Worm (Caenorhabditis elegans) whole organism, dauer: ENCODE results near the gene ugt-24.
"Not testable (repeated sequence)": the region's sequence is repeated elsewhere in the genome, so short reads cannot be mapped to it uniquely, and the experiment has no call there.

Experiments used
- unc-62 ChIP-seq: sonication (generic microtip); optimal IDR thresholded peaks from 2 replicates; lab custom pipeline; 2017; ENCODE audit warnings: missing biosample characterization, missing genetic modification reagents, missing genetic modification characterization

The ugt-24 gene

DNA sequence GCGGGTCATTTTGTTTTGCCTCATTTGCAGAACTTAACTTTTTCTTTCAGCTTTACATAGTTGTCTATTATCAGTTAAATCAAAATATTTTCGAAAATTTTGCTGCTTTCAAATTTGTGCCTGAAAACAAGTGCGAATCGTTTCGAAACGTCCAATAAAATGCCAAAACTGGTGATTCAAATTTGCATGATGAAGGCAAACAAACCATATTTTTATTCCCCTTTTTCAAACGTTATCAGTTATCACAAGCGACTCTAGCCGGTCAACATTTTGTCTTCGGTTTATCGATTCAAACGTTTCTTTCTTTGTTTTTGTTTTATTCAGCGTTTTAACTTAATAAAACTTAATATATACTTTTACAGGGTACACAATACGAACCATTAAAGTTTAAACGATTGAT lies at the start of gene ugt-24, which contains the start of gene C49A9.6:
ugt-24 (minus strand) TSS at position 147 of the 400 bp plus-strand sequence.
C49A9.6 (plus strand) TSS at position 363 of the 400 bp plus-strand sequence.
- TF ChIP-seq unc-62 = no peak

DNA sequence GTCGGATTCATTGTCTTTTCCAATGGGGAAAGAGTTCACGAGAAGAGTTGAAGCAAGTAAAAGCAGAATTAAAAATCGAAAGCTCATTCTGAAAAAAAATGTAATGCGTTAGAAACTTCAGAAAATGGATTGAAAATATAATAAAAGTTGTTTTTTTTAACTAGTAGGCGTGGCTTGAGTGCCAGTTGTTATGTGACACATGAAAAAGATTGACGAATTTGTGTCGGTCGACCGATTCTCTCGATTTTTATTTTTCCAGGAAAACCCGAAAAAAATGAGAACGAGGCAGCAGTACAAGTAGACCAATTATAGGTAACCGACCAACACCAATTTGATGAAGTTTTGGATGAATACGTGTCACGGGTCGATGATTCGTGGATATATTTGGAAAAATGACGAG lies 49.2 kb upstream of the ugt-24 start, which contains the start of gene nlp-16:
nlp-16 (minus strand) TSS at position 101 of the 400 bp plus-strand sequence.
- no peak for TF ChIP-seq unc-62

DNA sequence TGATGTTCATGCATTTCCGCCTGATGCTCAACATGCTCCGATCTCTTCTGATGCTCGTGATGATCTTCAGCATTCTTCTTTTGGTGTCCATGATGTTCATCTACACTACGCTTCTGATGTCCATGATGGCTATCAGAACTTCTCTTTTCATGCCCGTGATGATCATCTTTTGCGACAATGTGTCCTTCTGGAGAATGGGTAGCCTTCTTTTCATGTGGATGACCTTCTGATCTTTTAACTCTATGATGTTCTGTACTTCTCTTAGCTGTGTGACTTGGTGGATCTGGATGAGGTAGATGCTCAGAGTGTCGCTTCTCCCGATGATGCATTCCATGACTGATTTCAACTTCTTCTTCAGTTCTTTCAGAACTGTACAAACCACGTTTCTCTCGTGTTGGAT lies 48.4 kb upstream of the ugt-24 start:
- TF ChIP-seq unc-62 = no peak

DNA sequence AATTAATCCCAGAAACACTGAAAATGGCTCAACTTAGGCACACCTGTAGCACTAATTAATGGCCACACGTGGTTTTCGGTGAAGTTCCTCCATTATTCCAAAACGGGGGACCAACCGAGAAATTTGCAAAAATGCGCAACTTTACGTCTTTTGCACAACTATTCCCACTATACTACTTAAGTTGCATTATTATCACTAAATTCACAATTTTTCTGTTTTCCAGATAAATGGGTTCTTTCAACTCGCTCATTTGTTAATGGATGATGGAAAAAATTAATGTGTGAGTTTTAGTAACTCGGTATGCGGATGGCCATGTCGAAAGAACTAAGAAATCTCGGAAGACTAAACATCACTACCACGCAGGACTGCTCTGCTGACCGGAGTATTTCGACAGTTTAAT lies 44.1 kb upstream of the ugt-24 start, which contains the start of gene T13A10.64:
T13A10.64 (plus strand) TSS at position 301 of the 400 bp plus-strand sequence.
- TF ChIP-seq unc-62 = no peak

DNA sequence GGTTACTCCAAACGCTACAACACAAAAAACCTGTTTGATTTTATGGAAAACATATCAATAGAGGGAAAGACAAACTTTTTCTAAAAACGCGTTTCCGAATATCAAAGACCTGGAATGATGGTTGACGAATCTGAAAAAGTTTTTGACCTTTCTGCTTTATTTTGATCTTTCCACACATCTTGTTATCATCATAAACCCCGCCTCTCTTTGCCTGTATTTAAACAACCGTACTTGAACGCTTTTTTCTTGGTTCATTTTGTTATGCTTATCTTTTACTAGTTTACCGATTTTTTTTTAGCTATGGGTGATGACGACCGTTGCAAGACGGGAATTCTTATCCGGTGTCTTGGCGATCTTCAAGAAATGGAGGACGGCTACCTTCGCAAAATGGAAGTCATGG lies 42.5 kb upstream of the ugt-24 start, which contains the start of gene T13A10.2:
T13A10.2 (plus strand) TSS at position 301 of the 400 bp plus-strand sequence.
- TF ChIP-seq unc-62 = not testable (repeated sequence)

DNA sequence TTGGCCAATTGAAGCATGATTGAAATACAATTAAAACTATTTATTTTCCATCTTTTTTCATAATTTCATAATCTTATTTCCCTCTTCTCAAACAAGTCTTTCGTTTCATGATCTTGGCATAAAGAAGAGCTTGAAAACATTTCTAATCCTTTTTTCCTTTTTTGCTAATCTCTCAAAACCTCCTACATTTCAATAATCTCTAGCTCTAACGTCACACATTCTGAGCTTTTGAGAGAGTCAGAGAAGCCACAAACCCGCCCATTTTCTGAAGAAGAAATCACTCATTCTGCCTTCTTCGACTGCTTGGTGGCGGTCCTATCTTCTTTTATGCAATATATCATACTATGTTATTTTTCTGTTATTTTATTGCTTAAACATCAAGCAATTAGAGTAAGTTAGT lies 39.1 kb upstream of the ugt-24 start, which contains the start of gene F58F9.1:
F58F9.1 (plus strand) TSS at position 251 of the 400 bp plus-strand sequence.
- no peak for TF ChIP-seq unc-62

DNA sequence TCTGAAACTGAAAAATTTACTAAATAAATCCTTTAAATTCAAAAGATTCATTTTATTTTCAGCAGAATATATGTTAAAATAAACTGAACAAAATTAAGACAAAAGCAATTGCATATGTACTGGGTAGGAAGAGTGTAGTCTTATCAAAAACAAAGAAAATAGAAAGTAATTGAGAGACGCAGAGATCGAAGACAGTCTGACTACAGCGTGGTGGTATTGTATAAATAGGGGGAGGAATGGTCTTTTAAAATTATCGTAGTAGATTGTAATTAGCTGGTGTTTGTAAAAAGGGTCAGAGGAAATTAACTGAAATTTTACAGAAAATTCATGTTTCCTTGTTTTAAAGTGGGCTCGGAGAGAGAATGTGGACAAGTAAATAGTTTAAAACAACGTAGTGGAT lies 38.0 kb upstream of the ugt-24 start, which contains the start of gene acox-3:
acox-3 (minus strand) TSS at position 7 of the 400 bp plus-strand sequence.
- no peak for TF ChIP-seq unc-62

DNA sequence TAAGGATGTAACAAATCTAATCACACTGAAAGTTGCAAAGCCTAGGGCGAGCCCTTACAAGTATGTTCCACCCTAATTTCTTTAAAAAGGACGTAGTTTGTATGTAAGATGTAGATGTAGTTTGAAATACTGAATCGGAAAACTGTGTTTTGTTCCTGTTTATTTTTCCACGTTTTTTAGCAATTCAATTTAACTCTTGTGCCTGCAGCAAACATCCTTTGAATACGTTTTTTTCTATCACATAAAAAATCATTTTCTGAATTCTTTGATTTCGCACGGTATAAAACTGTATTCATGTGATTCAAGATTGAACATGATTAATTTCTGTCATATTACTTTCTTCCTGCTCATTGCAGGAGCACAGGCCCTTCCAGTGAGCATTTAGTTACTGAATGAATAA lies 29.5 kb upstream of the ugt-24 start, which contains the start of gene F58F9.9:
F58F9.9 (plus strand) TSS at position 301 of the 400 bp plus-strand sequence.
- TF ChIP-seq unc-62 = no peak

DNA sequence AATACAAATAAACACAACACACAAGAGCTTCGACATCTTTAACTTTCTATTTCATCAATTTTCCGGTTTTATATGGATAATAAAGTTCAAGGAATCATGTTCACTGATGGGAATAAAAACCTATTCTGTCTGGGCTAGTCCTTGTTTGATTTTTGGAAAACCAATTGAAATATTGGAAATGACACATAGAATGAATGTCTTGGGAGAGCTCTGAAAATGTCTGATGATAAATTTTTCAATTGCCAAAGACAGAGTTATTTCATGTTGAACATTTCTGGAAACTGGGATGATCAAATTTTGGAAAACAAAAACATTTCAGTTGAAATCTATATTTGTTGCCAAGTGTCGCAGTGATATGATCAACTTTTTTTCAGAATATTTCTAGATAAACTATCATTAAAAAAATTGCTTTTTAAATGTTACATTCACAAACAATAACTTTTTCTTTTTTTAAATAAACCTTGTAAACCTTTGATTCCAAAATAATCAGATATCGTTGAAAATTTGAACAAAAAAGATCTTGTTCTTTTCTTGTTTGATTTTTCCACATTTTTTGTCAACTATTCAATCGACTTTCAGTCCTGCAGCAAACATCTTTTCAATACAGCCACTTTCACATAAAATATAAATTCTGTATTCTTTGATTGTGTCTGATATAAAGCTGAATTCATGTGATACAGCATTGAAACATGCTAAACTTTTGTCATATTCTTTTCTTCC lies 27.1 kb upstream of the ugt-24 start, which contains the start of the genes F58F9.6 and F58F9.8:
F58F9.6 (minus strand) TSS at position 101 of the 720 bp plus-strand sequence.
F58F9.8 (plus strand) TSS at position 670 of the 720 bp plus-strand sequence.
- TF ChIP-seq unc-62 = no peak

DNA sequence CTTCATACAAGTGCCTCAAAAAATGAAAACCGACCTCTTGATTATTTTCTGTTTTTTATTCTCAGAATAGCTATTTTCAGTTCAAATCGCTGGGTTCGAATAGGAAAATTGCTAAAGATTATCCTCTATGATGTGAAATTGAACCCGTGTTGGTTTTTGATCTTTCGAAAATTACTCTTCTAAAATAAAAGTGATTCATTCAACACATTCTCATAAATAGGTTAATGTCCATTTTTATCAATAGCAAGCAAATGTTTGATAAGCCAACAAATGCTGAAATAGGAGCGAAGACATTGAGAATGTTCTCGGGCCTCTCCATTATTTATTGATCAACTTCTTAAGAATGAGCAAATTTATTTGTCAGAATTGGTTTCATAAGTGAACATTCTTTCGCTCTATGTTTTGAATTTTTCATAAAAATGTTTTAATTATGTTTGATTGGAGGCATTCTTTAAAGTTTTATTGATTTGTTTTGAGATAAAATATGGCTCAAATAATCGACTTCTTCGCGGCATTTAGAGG lies 22.3 kb upstream of the ugt-24 start, which contains the start of gene F58F9.3:
F58F9.3 (plus strand) TSS at position 472 of the 522 bp plus-strand sequence.
- TF ChIP-seq unc-62 = no peak

DNA sequence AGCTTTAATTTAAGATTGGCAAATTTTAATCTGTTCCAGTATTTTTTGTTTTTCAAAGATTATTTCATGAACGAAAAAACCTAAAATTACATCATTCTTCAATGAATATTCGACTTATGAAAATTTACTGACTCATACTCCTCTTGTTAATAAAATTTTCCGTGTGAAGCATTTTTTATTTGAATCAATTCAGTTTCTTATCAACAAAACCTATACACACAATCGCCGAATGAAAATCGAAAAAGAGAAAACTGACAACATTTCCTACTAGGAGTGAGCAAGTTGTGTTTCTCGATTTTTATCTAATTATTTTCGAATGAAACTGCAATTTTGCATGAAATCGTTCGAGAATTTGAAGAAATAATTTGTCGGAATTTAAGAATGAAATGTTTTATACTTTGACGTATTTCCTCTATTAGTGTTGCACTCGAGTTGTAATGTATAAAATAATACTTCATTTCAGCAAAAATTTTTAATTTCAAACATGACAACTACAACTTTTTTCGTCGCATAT lies 20.1 kb upstream of the ugt-24 start, which contains the start of gene F58F9.4:
F58F9.4 (plus strand) TSS at position 464 of the 514 bp plus-strand sequence.
- no peak for TF ChIP-seq unc-62

DNA sequence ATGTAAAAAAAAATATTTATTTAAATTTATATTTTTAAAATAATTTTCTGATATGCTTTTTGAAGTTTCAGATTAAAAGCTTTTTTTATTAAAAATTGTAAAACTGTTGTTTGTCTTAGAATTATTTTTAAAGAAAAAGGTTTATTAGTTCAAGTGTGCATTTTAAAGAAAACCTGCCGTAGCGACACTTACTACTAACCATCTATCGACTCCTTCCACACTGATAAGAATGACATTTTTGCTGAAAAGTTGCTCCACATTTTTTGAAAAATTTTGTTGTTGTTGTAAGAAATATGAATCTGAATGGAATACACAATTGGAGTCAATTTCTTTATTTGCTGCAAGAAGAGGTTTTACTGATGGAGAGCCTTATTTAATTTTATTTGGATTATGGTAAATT lies 17.5 kb upstream of the ugt-24 start, which contains the start of gene C49A9.1:
C49A9.1 (plus strand) TSS at position 217 of the 400 bp plus-strand sequence.
- no peak for TF ChIP-seq unc-62

DNA sequence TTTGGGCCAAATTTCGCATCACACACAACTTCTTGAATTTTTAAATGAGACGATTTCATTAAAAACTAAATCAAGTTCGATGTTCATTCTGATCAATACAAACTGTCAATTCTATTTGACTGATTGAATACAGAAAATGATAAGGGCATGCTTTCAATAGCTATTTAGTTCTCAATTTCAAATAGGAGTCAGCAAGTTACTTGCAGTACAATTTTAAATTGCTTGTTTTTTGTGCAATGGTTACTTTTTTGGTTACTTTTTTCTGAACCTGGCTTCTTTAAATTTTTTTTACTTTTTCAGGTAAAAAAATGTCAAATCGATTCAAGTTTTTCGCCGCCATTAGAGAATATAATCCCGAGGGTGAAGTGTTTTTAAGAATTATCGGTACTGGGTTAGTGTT lies 14.6 kb upstream of the ugt-24 start, which contains the start of gene C49A9.2:
C49A9.2 (plus strand) TSS at position 301 of the 400 bp plus-strand sequence.
- no peak for TF ChIP-seq unc-62

DNA sequence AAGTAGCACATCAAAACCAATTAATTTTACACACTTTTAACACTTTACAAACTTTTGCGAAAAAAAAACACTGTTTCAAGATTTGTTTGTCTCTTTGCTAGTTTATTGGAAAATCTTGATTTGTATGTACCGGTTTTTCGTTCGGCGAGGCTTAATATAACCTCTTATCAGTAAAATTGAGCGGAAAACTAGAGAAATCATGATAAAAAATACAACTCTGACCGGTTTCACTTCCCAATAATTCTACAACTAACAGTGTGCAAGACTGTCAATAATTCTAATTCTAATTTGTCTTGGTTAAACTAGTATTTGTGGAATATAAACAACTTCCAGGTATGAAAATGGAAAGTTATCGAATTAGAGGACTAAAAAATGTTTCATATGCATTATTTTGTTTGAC lies 11.4 kb upstream of the ugt-24 start, which contains the start of gene C49A9.3:
C49A9.3 (plus strand) TSS at position 212 of the 400 bp plus-strand sequence.
- no peak for TF ChIP-seq unc-62

DNA sequence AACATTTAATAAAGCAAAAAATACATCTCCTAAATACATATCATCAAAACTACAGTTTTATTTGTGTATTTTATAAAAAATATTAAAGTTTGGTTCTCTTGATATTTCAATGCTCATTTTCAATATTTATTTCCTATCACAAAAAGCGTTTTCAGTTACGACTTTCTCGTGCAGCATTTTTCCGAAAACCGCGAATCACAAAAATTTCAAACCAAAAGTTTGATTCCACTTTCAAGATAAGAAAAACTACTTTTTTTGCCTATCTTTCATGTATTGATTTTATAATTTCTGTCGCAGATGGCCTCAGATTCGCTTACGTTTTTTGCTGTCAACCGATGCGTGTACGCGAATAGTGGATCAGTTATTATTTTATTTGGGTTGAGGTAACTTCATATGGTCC lies 8.9 kb upstream of the ugt-24 start, which contains the start of gene C49A9.4:
C49A9.4 (plus strand) TSS at position 265 of the 400 bp plus-strand sequence.
- TF ChIP-seq unc-62 = no peak

DNA sequence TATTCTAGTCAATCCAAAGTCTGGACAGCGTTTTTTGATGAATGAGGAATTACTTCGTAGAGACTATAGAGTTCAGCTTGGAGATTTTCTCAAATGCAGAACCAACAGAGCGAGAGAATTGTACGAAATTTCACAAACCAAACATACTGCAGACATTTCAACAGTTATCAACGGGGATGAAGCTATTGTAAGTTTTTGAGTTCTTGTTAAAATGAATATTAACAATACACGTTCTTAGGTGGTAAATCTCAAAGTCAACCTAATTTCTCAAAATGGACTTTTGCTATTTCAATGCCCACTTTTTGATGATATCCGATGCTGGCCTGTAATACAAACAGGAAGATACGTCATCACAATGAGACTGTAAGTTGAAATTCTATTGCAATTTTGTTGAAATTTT lies 7.0 kb upstream of the ugt-24 start:
- TF ChIP-seq unc-62 = no peak

DNA sequence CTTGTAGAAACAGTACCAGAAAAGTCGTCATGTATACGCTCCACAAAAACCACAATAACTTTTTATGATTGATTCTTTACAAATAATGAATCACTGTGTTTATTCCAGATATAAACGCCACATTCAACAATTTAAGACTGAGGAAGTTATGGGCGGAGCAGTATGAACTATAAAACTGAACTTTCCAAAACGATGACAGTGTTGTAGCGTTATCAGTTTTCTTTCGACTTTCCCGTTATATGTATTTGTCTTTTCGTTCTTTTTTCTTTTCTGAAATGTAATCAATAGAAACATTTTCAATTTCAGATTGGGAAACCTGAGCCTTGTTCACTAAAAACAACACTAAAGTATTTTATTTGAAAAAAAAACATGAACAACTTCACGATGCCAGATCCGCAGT lies 6.5 kb upstream of the ugt-24 start, which contains the start of gene C49A9.9:
C49A9.9 (plus strand) TSS at position 307 of the 400 bp plus-strand sequence.
- no peak for TF ChIP-seq unc-62
